Fruit fly (Drosophila melanogaster): ENCODE data around the gene stg1.

The stg1 gene

dm6 chrX:21065775-21066174 lies 27.9 kb upstream of the stg1 start:
- TF ChIP-seq foxo (GFP tag; optimal IDR thresholded peaks at IDR 0.05) = no peak
- no peak for TF ChIP-seq Myc (optimal IDR thresholded peaks at IDR 0.05)
- no peak for TF ChIP-seq Dif (GFP tag; optimal IDR thresholded peaks at IDR 0.05; ENCODE audit: partially characterized antibody)
- TF ChIP-seq rgr (GFP tag; optimal IDR thresholded peaks at IDR 0.05) = no peak
- peak; percentile 1 for TF ChIP-seq Hr83 (GFP tag; optimal IDR thresholded peaks at IDR 0.05; ENCODE audit: poor library complexity, severe bottlenecking)

dm6 chrX:21067474-21067873 lies 26.2 kb upstream of the stg1 start, which contains the start of gene CG32512:
Gene CG32512 (minus strand): TSS chrX:21067540.
- TF ChIP-seq tai (GFP tag; optimal IDR thresholded peaks at IDR 0.05) = no peak
- TF ChIP-seq Dif (GFP tag; optimal IDR thresholded peaks at IDR 0.05; ENCODE audit: partially characterized antibody) = peak; percentile 57
- no peak for TF ChIP-seq psq (GFP tag; optimal IDR thresholded peaks at IDR 0.05)
- TF ChIP-seq Rel (GFP tag; optimal IDR thresholded peaks at IDR 0.05) = no peak
- peak; percentile 7 for TF ChIP-seq Rel (tag; optimal IDR thresholded peaks at IDR 0.05)
- peak; percentile 24 to 61 for TF ChIP-seq dl (GFP tag; optimal IDR thresholded peaks at IDR 0.05; ENCODE audit: insufficient read depth in 1 of 2, partially characterized antibody in 2 of 2)

dm6 chrX:21067908-21068307 lies 25.7 kb upstream of the stg1 start:
- TF ChIP-seq h (GFP tag; optimal IDR thresholded peaks at IDR 0.05) = no peak
- TF ChIP-seq Hnf4 (GFP tag; optimal IDR thresholded peaks at IDR 0.05) = no peak
- TF ChIP-seq HLH106 (tag; optimal IDR thresholded peaks at IDR 0.05) = no peak
- TF ChIP-seq Vsx2 (GFP tag; optimal IDR thresholded peaks at IDR 0.05; ENCODE audit: partially characterized antibody) = no peak
- TF ChIP-seq CG32264 (GFP tag; optimal IDR thresholded peaks at IDR 0.05) = no peak
- TF ChIP-seq Dfd (GFP tag; optimal IDR thresholded peaks at IDR 0.05) = no peak
- no peak for TF ChIP-seq lola (GFP tag; optimal IDR thresholded peaks at IDR 0.05)
- no peak for TF ChIP-seq br (GFP tag; optimal IDR thresholded peaks at IDR 0.05)
- TF ChIP-seq rgr (GFP tag; optimal IDR thresholded peaks at IDR 0.05) = no peak
- no peak for TF ChIP-seq dsf (GFP tag; optimal IDR thresholded peaks at IDR 0.05; ENCODE audit: borderline replicate concordance)
- TF ChIP-seq Myc (optimal IDR thresholded peaks at IDR 0.05) = no peak
- no peak for TF ChIP-seq Rel (GFP tag; optimal IDR thresholded peaks at IDR 0.05)
- TF ChIP-seq Rel (tag; optimal IDR thresholded peaks at IDR 0.05) = no peak
- TF ChIP-seq fru (GFP tag; optimal IDR thresholded peaks at IDR 0.05) = peak; percentile 8
- TF ChIP-seq usp (GFP tag; optimal IDR thresholded peaks at IDR 0.05) = no peak
- peak; percentile 33 for TF ChIP-seq brk (GFP tag; optimal IDR thresholded peaks at IDR 0.05)
- no peak for TF ChIP-seq Mio (GFP tag; optimal IDR thresholded peaks at IDR 0.05)
- no peak for TF ChIP-seq dl (GFP tag; optimal IDR thresholded peaks at IDR 0.05; ENCODE audit: insufficient read depth in 1 of 2, partially characterized antibody in 2 of 2)
- TF ChIP-seq Jra (GFP tag; optimal IDR thresholded peaks at IDR 0.05) = no peak
- no peak for TF ChIP-seq Hr83 (GFP tag; optimal IDR thresholded peaks at IDR 0.05; ENCODE audit: poor library complexity, severe bottlenecking)
- peak in 1 of 2 experiments; percentile 19 for TF ChIP-seq foxo (GFP tag; optimal IDR thresholded peaks at IDR 0.05)
- no peak for TF ChIP-seq N (GFP tag; optimal IDR thresholded peaks at IDR 0.05)
- TF ChIP-seq Dif (GFP tag; optimal IDR thresholded peaks at IDR 0.05; ENCODE audit: partially characterized antibody) = no peak
- TF ChIP-seq CrebA (GFP tag; optimal IDR thresholded peaks at IDR 0.05; ENCODE audit: borderline replicate concordance) = no peak
- no peak for TF ChIP-seq Abd-B (GFP tag; optimal IDR thresholded peaks at IDR 0.05)
- TF ChIP-seq pan (optimal IDR thresholded peaks at IDR 0.05) = no peak
- peak; percentile 22 for TF ChIP-seq dmrt93B (GFP tag; optimal IDR thresholded peaks at IDR 0.05)
- TF ChIP-seq jim (GFP tag; optimal IDR thresholded peaks at IDR 0.05) = no peak
- peak; percentile 1 for TF ChIP-seq tai (GFP tag; optimal IDR thresholded peaks at IDR 0.05)
- TF ChIP-seq Sp1 (GFP tag; optimal IDR thresholded peaks at IDR 0.05) = no peak
- no peak for TF ChIP-seq GATAd (GFP tag; optimal IDR thresholded peaks at IDR 0.05)
- TF ChIP-seq ey (GFP tag; optimal IDR thresholded peaks at IDR 0.05) = no peak
- no peak for TF ChIP-seq OdsH (GFP tag; optimal IDR thresholded peaks at IDR 0.05)
- no peak for TF ChIP-seq sage (GFP tag; optimal IDR thresholded peaks at IDR 0.05)
- no peak for TF ChIP-seq CG9705 (GFP tag; optimal IDR thresholded peaks at IDR 0.05)
- TF ChIP-seq Hr78 (GFP tag; optimal IDR thresholded peaks at IDR 0.05) = no peak
- peak; percentile 6 for TF ChIP-seq psq (GFP tag; optimal IDR thresholded peaks at IDR 0.05)
- no peak for TF ChIP-seq woc (GFP tag; optimal IDR thresholded peaks at IDR 0.05)
- no peak for TF ChIP-seq sv (GFP tag; optimal IDR thresholded peaks at IDR 0.05)

All from whole organism, wandering third instar larva.